Fruit fly (Drosophila melanogaster) whole organism, embryonic: ENCODE data around the gene CG17944.

Source experiments
- CG10274 ChIP-seq: fragments of 200-800 bp; sonication (Bioruptor generic); optimal IDR thresholded peaks from 3 replicates; lab custom pipeline; 2017; ENCODE audit warnings: missing biosample characterization, mild to moderate bottlenecking, missing genetic modification characterization
- CG10462 ChIP-seq: fragments of 200-800 bp; sonication (Bioruptor generic); optimal IDR thresholded peaks from 2 replicates; lab custom pipeline; 2016; ENCODE audit warnings: missing biosample characterization, missing genetic modification characterization
- CG12391 ChIP-seq: fragments of 200-800 bp; sonication (Bioruptor generic); optimal IDR thresholded peaks from 3 replicates; lab custom pipeline; 2018; ENCODE audit warnings: missing biosample characterization, mild to moderate bottlenecking, missing genetic modification characterization, moderate library complexity
- CG13123 ChIP-seq: fragments of 200-800 bp; sonication (Bioruptor generic); optimal IDR thresholded peaks from 2 replicates; lab custom pipeline; 2016; ENCODE audit warnings: missing biosample characterization, missing genetic modification characterization
- CG14050 ChIP-seq: fragments of 200-800 bp; sonication (Bioruptor generic); IDR thresholded peaks from 3 replicates; pipeline ENCODE4 v1.3.6; 2022; ENCODE audit warnings: missing biosample characterization, missing genetic modification characterization
- CG15269 ChIP-seq: fragments of 200-800 bp; sonication (Bioruptor generic); optimal IDR thresholded peaks from 2 replicates; lab custom pipeline; 2018; ENCODE audit warnings: missing biosample characterization, mild to moderate bottlenecking, missing genetic modification characterization, moderate library complexity
- CG17568 ChIP-seq: fragments of 200-800 bp; sonication (Bioruptor generic); optimal IDR thresholded peaks from 2 replicates; lab custom pipeline; 2018; ENCODE audit warnings: missing biosample characterization, mild to moderate bottlenecking, missing genetic modification characterization, moderate library complexity
- CG17829 ChIP-seq: fragments of 200-800 bp; optimal IDR thresholded peaks from 2 replicates; lab custom pipeline; 2019; ENCODE audit warnings: missing biosample characterization, mild to moderate bottlenecking, missing genetic modification characterization, moderate library complexity
- CG18764 ChIP-seq: fragments of 200-800 bp; sonication (Bioruptor generic); optimal IDR thresholded peaks from 3 replicates; lab custom pipeline; 2016; ENCODE audit warnings: missing biosample characterization, missing genetic modification characterization
- CG2116 ChIP-seq: fragments of 200-800 bp; sonication (Bioruptor generic); optimal IDR thresholded peaks from 3 replicates; lab custom pipeline; 2018; ENCODE audit warnings: missing biosample characterization, mild to moderate bottlenecking, missing genetic modification characterization
- CG30403 ChIP-seq: fragments of 200-800 bp; sonication (Bioruptor generic); optimal IDR thresholded peaks from 3 replicates; lab custom pipeline; 2016; ENCODE audit warnings: missing biosample characterization, missing genetic modification characterization
- CG32772 ChIP-seq: fragments of 200-800 bp; sonication (Bioruptor generic); IDR thresholded peaks from 2 replicates; pipeline ENCODE4 v1.3.6; 2022; ENCODE audit warnings: missing biosample characterization, missing genetic modification characterization
- CG6683 ChIP-seq: fragments of 200-800 bp; sonication (Bioruptor generic); optimal IDR thresholded peaks from 2 replicates; lab custom pipeline; 2017; ENCODE audit warnings: missing biosample characterization, mild to moderate bottlenecking, missing genetic modification characterization, missing genetic modification reagents
- CG6765 ChIP-seq: fragments of 200-800 bp; sonication (Bioruptor generic); optimal IDR thresholded peaks from 3 replicates; lab custom pipeline; 2017; ENCODE audit warnings: missing biosample characterization, mild to moderate bottlenecking, missing genetic modification characterization
- CG6791 ChIP-seq: fragments of 200-800 bp; sonication (Bioruptor generic); IDR thresholded peaks from 3 replicates; pipeline ENCODE4 v1.3.6; 2022; ENCODE audit warnings: missing biosample characterization, missing genetic modification characterization; ENCODE audit not compliant: partially characterized antibody
- CG7271 ChIP-seq: fragments of 200-800 bp; sonication (Bioruptor generic); optimal IDR thresholded peaks from 2 replicates; lab custom pipeline; 2018; ENCODE audit warnings: missing biosample characterization, mild to moderate bottlenecking, missing genetic modification characterization, moderate library complexity
- CG7745 ChIP-seq: fragments of 200-800 bp; sonication (Bioruptor generic); optimal IDR thresholded peaks from 2 replicates; lab custom pipeline; 2018; ENCODE audit warnings: missing biosample characterization, mild to moderate bottlenecking, missing genetic modification characterization, moderate library complexity
- CG7786 ChIP-seq: fragments of 200-800 bp; sonication (Bioruptor generic); optimal IDR thresholded peaks from 2 replicates; lab custom pipeline; 2016; ENCODE audit warnings: missing biosample characterization, missing genetic modification characterization
- CG7963 ChIP-seq: fragments of 200-800 bp; sonication (Bioruptor generic); IDR thresholded peaks from 3 replicates; pipeline ENCODE4 v1.3.6; 2022; ENCODE audit warnings: missing biosample characterization, missing genetic modification characterization; ENCODE audit not compliant: partially characterized antibody
- CG8765 ChIP-seq: fragments of 200-800 bp; sonication (Bioruptor generic); IDR thresholded peaks from 2 replicates; pipeline ENCODE4 v1.3.6; 2022; ENCODE audit warnings: missing biosample characterization, missing genetic modification characterization
- CG8944 ChIP-seq: fragments of 200-800 bp; sonication (Bioruptor generic); optimal IDR thresholded peaks from 3 replicates; lab custom pipeline; 2016; ENCODE audit warnings: missing biosample characterization, missing genetic modification characterization
- CG9437 ChIP-seq: fragments of 200-800 bp; sonication (Bioruptor generic); optimal IDR thresholded peaks from 2 replicates; lab custom pipeline; 2018; ENCODE audit warnings: missing biosample characterization, mild to moderate bottlenecking, missing genetic modification characterization
- Chrac-16 ChIP-seq: fragments of 200-800 bp; sonication (Bioruptor generic); optimal IDR thresholded peaks from 3 replicates; lab custom pipeline; 2016; ENCODE audit warnings: missing biosample characterization, missing genetic modification characterization
- Dbx ChIP-seq: fragments of 200-800 bp; sonication (Bioruptor generic); IDR thresholded peaks from 3 replicates; pipeline ENCODE4 v1.3.6; 2022; ENCODE audit warnings: missing biosample characterization, missing genetic modification characterization
- Dek ChIP-seq: fragments of 200-800 bp; sonication (Bioruptor generic); optimal IDR thresholded peaks from 3 replicates; lab custom pipeline; 2019; ENCODE audit warnings: missing biosample characterization, mild to moderate bottlenecking, missing genetic modification characterization, moderate library complexity
- Dref ChIP-seq: fragments of 200-800 bp; sonication (Bioruptor generic); IDR thresholded peaks from 2 replicates; pipeline ENCODE4 v1.3.6; 2022; ENCODE audit warnings: missing biosample characterization, missing genetic modification characterization
- Gsc ChIP-seq: fragments of 200-800 bp; sonication (Bioruptor generic); IDR thresholded peaks from 2 replicates; pipeline ENCODE4 v1.3.6; 2022; ENCODE audit warnings: missing biosample characterization, missing genetic modification characterization
- HLH3B ChIP-seq: fragments of 200-800 bp; sonication (Bioruptor generic); IDR thresholded peaks from 2 replicates; pipeline ENCODE4 v1.3.6; 2022; ENCODE audit warnings: missing biosample characterization, missing genetic modification characterization
- Ravus ChIP-seq: fragments of 200-800 bp; sonication (Bioruptor generic); IDR thresholded peaks from 2 replicates; pipeline ENCODE4 v1.3.6; 2022; ENCODE audit warnings: missing biosample characterization, missing genetic modification characterization
- Side ChIP-seq: fragments of 200-800 bp; sonication (Bioruptor generic); optimal IDR thresholded peaks from 2 replicates; lab custom pipeline; 2016; ENCODE audit warnings: missing biosample characterization, missing genetic modification characterization
- Spps ChIP-seq: fragments of 200-800 bp; sonication (Bioruptor generic); optimal IDR thresholded peaks from 2 replicates; lab custom pipeline; 2018; ENCODE audit warnings: missing biosample characterization, mild to moderate bottlenecking, missing genetic modification characterization
- Taf1 ChIP-seq: fragments of 200-800 bp; sonication (Bioruptor generic); IDR thresholded peaks from 2 replicates; pipeline ENCODE4 v1.3.6; 2022; ENCODE audit warnings: missing biosample characterization, missing genetic modification characterization
- amos ChIP-seq: fragments of 200-800 bp; sonication (Bioruptor generic); IDR thresholded peaks from 2 replicates; pipeline ENCODE4 v1.3.6; 2022; ENCODE audit warnings: missing biosample characterization, missing genetic modification characterization; ENCODE audit not compliant: partially characterized antibody
- ash1 ChIP-seq: fragments of 200-800 bp; sonication (Bioruptor generic); optimal IDR thresholded peaks from 2 replicates; lab custom pipeline; 2018; ENCODE audit warnings: missing biosample characterization, mild to moderate bottlenecking, missing genetic modification characterization
- cwo ChIP-seq: fragments of 200-800 bp; sonication (Bioruptor generic); optimal IDR thresholded peaks from 3 replicates; lab custom pipeline; 2017; ENCODE audit warnings: missing biosample characterization, missing genetic modification characterization, mild to moderate bottlenecking, moderate library complexity, missing genetic modification reagents
- dmrt11E ChIP-seq: fragments of 200-800 bp; sonication (Bioruptor generic); optimal IDR thresholded peaks from 3 replicates; lab custom pipeline; 2018; ENCODE audit warnings: missing biosample characterization, mild to moderate bottlenecking, missing genetic modification characterization, moderate library complexity
- ewg ChIP-seq: fragments of 200-800 bp; sonication (Bioruptor generic); optimal IDR thresholded peaks from 3 replicates; lab custom pipeline; 2017; ENCODE audit warnings: mild to moderate bottlenecking, missing biosample characterization, missing genetic modification reagents, missing genetic modification characterization
- grau ChIP-seq: fragments of 200-800 bp; optimal IDR thresholded peaks from 3 replicates; lab custom pipeline; 2019; ENCODE audit warnings: missing biosample characterization, mild to moderate bottlenecking, missing genetic modification characterization, moderate library complexity
- gro ChIP-seq: fragments of 200-800 bp; sonication (Bioruptor generic); optimal IDR thresholded peaks from 2 replicates; lab custom pipeline; 2016; ENCODE audit warnings: missing biosample characterization, missing genetic modification characterization
- hb ChIP-seq: fragments of 200-800 bp; sonication (Bioruptor generic); IDR thresholded peaks from 3 replicates; pipeline ENCODE4 v1.3.6; 2022; ENCODE audit warnings: missing biosample characterization, missing genetic modification characterization; ENCODE audit not compliant: partially characterized antibody
- hbn ChIP-seq: fragments of 200-800 bp; sonication (Bioruptor generic); IDR thresholded peaks from 2 replicates; pipeline ENCODE4 v1.3.6; 2022; ENCODE audit warnings: missing biosample characterization, missing genetic modification characterization; ENCODE audit not compliant: partially characterized antibody
- her ChIP-seq: fragments of 200-800 bp; sonication (Bioruptor generic); optimal IDR thresholded peaks from 2 replicates; lab custom pipeline; 2016; ENCODE audit warnings: missing biosample characterization, missing genetic modification characterization
- lmd ChIP-seq: fragments of 200-800 bp; sonication (Bioruptor generic); IDR thresholded peaks from 2 replicates; pipeline ENCODE4 v1.3.6; 2022; ENCODE audit warnings: missing biosample characterization, missing genetic modification characterization
- nmo ChIP-seq: fragments of 200-800 bp; sonication (Bioruptor generic); optimal IDR thresholded peaks from 2 replicates; lab custom pipeline; 2018; ENCODE audit warnings: missing biosample characterization, mild to moderate bottlenecking, missing genetic modification characterization, moderate library complexity
- org-1 ChIP-seq: fragments of 200-800 bp; sonication (Bioruptor generic); optimal IDR thresholded peaks from 2 replicates; lab custom pipeline; 2017; ENCODE audit warnings: missing biosample characterization, missing genetic modification characterization
- sima ChIP-seq: fragments of 200-800 bp; sonication (Bioruptor generic); optimal IDR thresholded peaks from 2 replicates; lab custom pipeline; 2016; ENCODE audit warnings: missing biosample characterization, missing genetic modification characterization
- slbo ChIP-seq: fragments of 200-800 bp; sonication (Bioruptor generic); IDR thresholded peaks from 2 replicates; pipeline ENCODE4 v1.3.6; 2022; ENCODE audit warnings: missing biosample characterization, missing genetic modification characterization
- toy ChIP-seq: fragments of 200-800 bp; sonication (Bioruptor generic); IDR thresholded peaks from 2 replicates; pipeline ENCODE4 v1.3.6; 2022; ENCODE audit warnings: missing biosample characterization, missing genetic modification characterization
- vfl ChIP-seq: fragments of 200-800 bp; sonication (Bioruptor generic); optimal IDR thresholded peaks from 2 replicates; lab custom pipeline; 2016; ENCODE audit warnings: missing biosample characterization, missing genetic modification characterization
- zfh1 ChIP-seq: fragments of 200-800 bp; sonication (Bioruptor generic); IDR thresholded peaks from 3 replicates; pipeline ENCODE4 v1.3.6; 2022; ENCODE audit warnings: missing biosample characterization, missing genetic modification characterization

The CG17944 gene

DNA sequence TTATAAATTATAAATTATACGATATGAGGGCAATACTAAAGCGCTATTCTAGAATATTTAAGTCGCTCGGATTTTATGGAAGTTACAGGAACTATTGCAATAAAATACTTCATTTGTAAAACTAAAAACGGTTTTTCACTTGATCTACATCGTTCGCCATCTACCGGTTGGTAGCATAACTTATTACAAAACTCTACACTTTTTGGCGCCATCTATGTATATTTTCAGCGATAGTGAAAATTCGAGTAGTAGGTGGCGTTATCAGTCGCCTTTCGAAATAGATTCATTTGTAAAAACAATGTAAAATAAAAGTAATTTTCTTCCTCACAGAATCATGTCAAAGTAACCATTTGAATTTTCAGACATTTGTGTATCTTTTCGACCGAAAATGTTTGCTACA is 15.5 kb downstream of the CG17944 start, which contains the start of gene nxf4 (continued):
- TF ChIP-seq Spps (no peak), CG7745 (tag; lab: Kevin White, UChicago) (no peak), CG8944 (peak; percentile 79), CG9437 (GFP tag; lab: Kevin White, UChicago) (peak; percentile 12), sima (peak; percentile 61), org-1 (GFP tag; lab: Kevin White, UChicago) (peak; percentile 34), grau (tag; lab: Kevin White, UChicago) (no peak), CG10274 (GFP tag; lab: Kevin White, UChicago) (no peak), CG7271 (tag; lab: Kevin White, UChicago) (peak; percentile 38), CG6791 (peak; percentile 48; the same call in 2 of the 3 replicates), slbo (GFP tag; lab: Robert Waterston, UW) (peak; percentile 89), vfl (GFP tag; lab: Kevin White, UChicago) (peak; percentile 21), CG32772 (peak; percentile 62), CG18764 (GFP tag; lab: Kevin White, UChicago) (peak; percentile 75), lmd (GFP tag; lab: Robert Waterston, UW) (peak; percentile 81), hb (GFP tag; lab: Robert Waterston, UW) (no peak), CG14050 (peak; percentile 46; the same call in 2 of the 3 replicates), amos (GFP tag; lab: Robert Waterston, UW) (peak; percentile 73), Gsc (no peak), gro (GFP tag; lab: Kevin White, UChicago) (peak; percentile 73), Taf1 (GFP tag; lab: Robert Waterston, UW) (no peak), CG12391 (tag; lab: Kevin White, UChicago) (no peak), toy (GFP tag; lab: Robert Waterston, UW) (no peak), hbn (GFP tag; lab: Robert Waterston, UW) (no peak), CG17568 (GFP tag; lab: Kevin White, UChicago) (no peak), Dbx (GFP tag; lab: Robert Waterston, UW) (peak; percentile 86), dmrt11E (tag; lab: Kevin White, UChicago) (peak; percentile 75), ewg (peak; percentile 59), CG8765 (GFP tag; lab: Robert Waterston, UW) (peak; percentile 56; the same call in 1 of the 2 replicates), Ravus (GFP tag; lab: Robert Waterston, UW) (no peak), CG6765 (GFP tag; lab: Kevin White, UChicago) (no peak), CG10462 (GFP tag; lab: Kevin White, UChicago) (peak; percentile 52), Dref (GFP tag; lab: Robert Waterston, UW) (0 out of 2 replicates have a peak, but pooled peaks have one; percentile 29), CG13123 (peak; percentile 35), zfh1 (GFP tag; lab: Robert Waterston, UW) (peak; percentile 69; the same call in 2 of the 3 replicates), CG15269 (tag; lab: Kevin White, UChicago) (peak; percentile 43), Chrac-16 (GFP tag; lab: Kevin White, UChicago) (peak; percentile 82), Side (GFP tag; lab: Kevin White, UChicago) (peak; percentile 81), nmo (GFP tag; lab: Kevin White, UChicago) (peak; percentile 76), ash1 (no peak), her (GFP tag; lab: Kevin White, UChicago) (peak; percentile 57), CG6683 (GFP tag; lab: Kevin White, UChicago) (no peak), CG30403 (GFP tag; lab: Kevin White, UChicago) (peak; percentile 84), Dek (tag; lab: Kevin White, UChicago) (peak; percentile 54), CG2116 (GFP tag; lab: Kevin White, UChicago) (peak; percentile 34), CG7786 (peak; percentile 50), cwo (GFP tag; lab: Kevin White, UChicago) (no peak), HLH3B (GFP tag; lab: Robert Waterston, UW) (peak; percentile 70; the same call in 1 of the 2 replicates), CG7963 (GFP tag; lab: Robert Waterston, UW) (0 out of 3 replicates have a peak, but pooled peaks have one; percentile 16), CG17829 (tag; lab: Kevin White, UChicago) (peak; percentile 75)
